Fruit fly (Drosophila melanogaster): ENCODE results near the gene hng3.

Gene hng3

DNA sequence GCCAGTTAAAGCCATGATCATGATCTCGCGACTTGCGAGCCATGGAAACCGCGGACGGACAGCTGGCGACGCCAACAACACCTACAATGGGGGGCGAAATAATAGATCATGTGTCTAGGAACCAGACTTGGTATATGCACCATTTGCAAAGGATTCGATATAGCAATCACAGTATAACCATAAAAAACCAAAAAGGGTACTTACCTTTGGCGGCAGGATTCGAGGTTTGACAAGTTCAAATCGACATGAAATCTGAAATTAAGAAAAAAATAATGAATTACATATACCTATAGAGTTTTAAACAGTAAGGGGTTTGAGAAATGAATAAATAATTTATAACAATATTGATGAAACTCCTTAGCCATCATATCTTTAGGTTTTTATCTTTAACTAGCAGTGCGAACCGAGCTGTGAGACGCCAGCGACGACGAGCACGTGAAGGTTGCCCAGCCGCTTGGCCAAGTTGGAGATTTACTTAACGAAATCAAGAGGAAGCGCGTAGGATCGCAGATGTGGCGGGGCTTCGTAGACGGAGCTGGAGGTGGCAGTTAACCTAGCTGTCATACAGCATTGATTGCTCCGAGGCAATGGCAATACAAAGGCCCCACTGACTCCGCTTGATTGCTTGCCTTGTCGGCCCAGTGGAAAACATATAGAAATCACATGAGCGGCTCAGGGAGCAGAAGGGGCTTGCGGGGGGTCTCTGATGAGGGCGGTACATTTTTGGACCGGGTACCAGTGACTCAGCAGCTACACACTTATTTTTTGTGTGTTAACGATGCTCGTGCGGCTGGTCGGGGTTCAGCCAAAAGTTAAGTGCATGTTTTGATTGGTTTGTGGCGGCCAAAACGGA lies 21.2 kb downstream of the hng3 start (continued):
- TF ChIP-seq CG7963 (GFP tag; IDR thresholded peaks at IDR 0.05; ENCODE audit: partially characterized antibody) = no peak
- TF ChIP-seq Mrtf (GFP tag; IDR thresholded peaks at IDR 0.05) = no peak
- peak; percentile 35 for TF ChIP-seq kni (GFP tag; optimal IDR thresholded peaks at IDR 0.05)
- no peak for TF ChIP-seq trem (tag; optimal IDR thresholded peaks at IDR 0.05)
- TF ChIP-seq ato (GFP tag; IDR thresholded peaks at IDR 0.05; ENCODE audit: partially characterized antibody) = no peak
- no peak for TF ChIP-seq pnt (GFP tag; optimal IDR thresholded peaks at IDR 0.05)
- no peak for TF ChIP-seq CG33557 (GFP tag; optimal IDR thresholded peaks at IDR 0.05)
- no peak for TF ChIP-seq CG1792 (GFP tag; optimal IDR thresholded peaks at IDR 0.05)
- TF ChIP-seq CG12744 (GFP tag; optimal IDR thresholded peaks at IDR 0.05) = no peak
- TF ChIP-seq dan (GFP tag; IDR thresholded peaks at IDR 0.05) = no peak
- no peak for TF ChIP-seq kay (GFP tag; optimal IDR thresholded peaks at IDR 0.05)
- TF ChIP-seq Atf3 (GFP tag; optimal IDR thresholded peaks at IDR 0.05) = no peak
- no peak for TF ChIP-seq CG9215 (GFP tag; IDR thresholded peaks at IDR 0.05)
- no peak for TF ChIP-seq danr (GFP tag; IDR thresholded peaks at IDR 0.05)
- TF ChIP-seq peb (GFP tag; IDR thresholded peaks at IDR 0.05) = no peak
- no peak for TF ChIP-seq usp (GFP tag; optimal IDR thresholded peaks at IDR 0.05)
- no peak for TF ChIP-seq CG17829 (tag; optimal IDR thresholded peaks at IDR 0.05)
- TF ChIP-seq D19B (GFP tag; optimal IDR thresholded peaks at IDR 0.05) = no peak
- TF ChIP-seq CG7839 (tag; optimal IDR thresholded peaks at IDR 0.05) = peak; percentile 58
- TF ChIP-seq lilli (GFP tag; optimal IDR thresholded peaks at IDR 0.05) = peak; percentile 26
- no peak for TF ChIP-seq fru (optimal IDR thresholded peaks at IDR 0.05)
- peak; percentile 20 for TF ChIP-seq CG4820 (GFP tag; optimal IDR thresholded peaks at IDR 0.05)
- TF ChIP-seq en (GFP tag; optimal IDR thresholded peaks at IDR 0.05) = no peak
- no peak for TF ChIP-seq CG32767 (GFP tag; IDR thresholded peaks at IDR 0.05)
- TF ChIP-seq Ets97D (GFP tag; optimal IDR thresholded peaks at IDR 0.05) = no peak
- peak in 1 of 2 experiments; percentile 34 for TF ChIP-seq Hr51 (GFP tag; optimal IDR thresholded peaks at IDR 0.05)
- no peak for TF ChIP-seq CG34422 (GFP tag; IDR thresholded peaks at IDR 0.05)
- TF ChIP-seq HmgD (GFP tag; optimal IDR thresholded peaks at IDR 0.05) = no peak
- no peak for TF ChIP-seq CG14014 (GFP tag; IDR thresholded peaks at IDR 0.05)
- no peak for TF ChIP-seq Dp (GFP tag; optimal IDR thresholded peaks at IDR 0.05)
- no peak for TF ChIP-seq da (GFP tag; optimal IDR thresholded peaks at IDR 0.05)
- no peak for TF ChIP-seq fd3F (GFP tag; optimal IDR thresholded peaks at IDR 0.05)
- no peak for TF ChIP-seq Dad (GFP tag; optimal IDR thresholded peaks at IDR 0.05)
- TF ChIP-seq CG31224 (GFP tag; IDR thresholded peaks at IDR 0.05) = no peak
- no peak for TF ChIP-seq bab2 (GFP tag; optimal IDR thresholded peaks at IDR 0.05)
- peak; percentile 65 for TF ChIP-seq gem (tag; optimal IDR thresholded peaks at IDR 0.05)
- peak; percentile 45 for TF ChIP-seq CoRest (tag; optimal IDR thresholded peaks at IDR 0.05)
- TF ChIP-seq crc (GFP tag; optimal IDR thresholded peaks at IDR 0.05) = no peak
- no peak for TF ChIP-seq Xrp1 (GFP tag; IDR thresholded peaks at IDR 0.05)
- TF ChIP-seq eve (GFP tag; optimal IDR thresholded peaks at IDR 0.05) = peak in 1 of 2 experiments; percentile 45
- TF ChIP-seq CG4617 (GFP tag; optimal IDR thresholded peaks at IDR 0.05; ENCODE audit: borderline replicate concordance) = no peak
- TF ChIP-seq gcm (GFP tag; optimal IDR thresholded peaks at IDR 0.05) = no peak
- no peak for TF ChIP-seq zfh2 (GFP tag; optimal IDR thresholded peaks at IDR 0.05)
- TF ChIP-seq gt (GFP tag; IDR thresholded peaks at IDR 0.05) = no peak
- TF ChIP-seq nerfin-2 (GFP tag; IDR thresholded peaks at IDR 0.05; ENCODE audit: partially characterized antibody) = no peak
- TF ChIP-seq mld (GFP tag; IDR thresholded peaks at IDR 0.05; ENCODE audit: partially characterized antibody) = no peak
- TF ChIP-seq CG1024 (GFP tag; IDR thresholded peaks at IDR 0.05) = no peak
- no peak for TF ChIP-seq Elba2 (GFP tag; optimal IDR thresholded peaks at IDR 0.05)
- TF ChIP-seq abd-A (tag; optimal IDR thresholded peaks at IDR 0.05) = no peak
- peak; percentile 32 for TF ChIP-seq CG10209 (GFP tag; optimal IDR thresholded peaks at IDR 0.05)

Data from whole organism, embryonic.